Worm (Caenorhabditis elegans): ENCODE data around the gene nhr-222.

DNA sequence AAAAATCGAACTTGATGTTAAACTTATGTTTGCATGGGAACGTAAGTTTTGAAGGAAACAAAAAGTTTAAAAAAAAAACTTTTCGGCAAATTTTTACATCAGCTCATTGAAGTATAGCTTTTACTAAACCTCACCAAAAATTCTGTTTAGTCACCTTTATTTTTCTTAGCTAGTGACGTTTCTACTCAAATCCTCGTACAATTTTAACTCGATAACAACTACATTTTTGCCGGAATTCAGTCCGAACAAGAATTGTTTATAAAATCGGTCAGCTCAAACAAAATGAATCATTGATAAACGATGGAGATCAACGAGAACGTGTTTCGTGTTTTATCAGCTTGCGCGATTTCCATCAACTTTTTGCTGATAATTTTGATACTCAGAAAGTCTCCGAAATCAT is 16.4 kb downstream of the nhr-222 start, which contains the start of gene str-260:
- TF ChIP-seq nhr-179 (tag; optimal IDR thresholded peaks at IDR 0.05), result no peak
- TF ChIP-seq ceh-58 (GFP tag; IDR thresholded peaks at IDR 0.05), result no peak
- no peak for TF ChIP-seq mcd-1 (GFP tag; IDR thresholded peaks at IDR 0.05)
- no peak for TF ChIP-seq chd-7 (tag; optimal IDR thresholded peaks at IDR 0.05)
- no peak for TF ChIP-seq let-607 (tag; optimal IDR thresholded peaks at IDR 0.05)
- TF ChIP-seq somi-1 (GFP tag; optimal IDR thresholded peaks at IDR 0.05), result no peak
- TF ChIP-seq unc-130 (GFP tag; optimal IDR thresholded peaks at IDR 0.05), result no peak
